Worm (Caenorhabditis elegans) whole organism, L4 larva: ENCODE data around the gene M04G7.2.

Experiments used
- dmd-8 ChIP-seq: fragments of 200-800 bp; sonication (Bioruptor generic); IDR thresholded peaks from 2 replicates; pipeline ENCODE4 v1.3.6; 2022; ENCODE audit warnings: missing genetic modification characterization, missing compliant biosample characterization
- fkh-10 ChIP-seq: fragments of 150-350 bp; optimal IDR thresholded peaks from 2 replicates; lab custom pipeline; 2014; ENCODE audit warnings: missing biosample characterization, missing genetic modification reagents, missing genetic modification characterization
- lin-15B ChIP-seq: fragments of 150-350 bp; sonication (generic microtip); optimal IDR thresholded peaks from 3 replicates; lab custom pipeline; 2014; ENCODE audit warnings: missing biosample characterization, missing genetic modification characterization
- nhr-77 ChIP-seq: fragments of 150-350 bp; optimal IDR thresholded peaks from 2 replicates; lab custom pipeline; 2014; ENCODE audit warnings: missing biosample characterization, missing genetic modification characterization
- spr-1 ChIP-seq: sonication (generic microtip); optimal IDR thresholded peaks from 2 replicates; lab custom pipeline; 2016; ENCODE audit warnings: mild to moderate bottlenecking, missing genetic modification characterization, missing compliant biosample characterization

DNA sequence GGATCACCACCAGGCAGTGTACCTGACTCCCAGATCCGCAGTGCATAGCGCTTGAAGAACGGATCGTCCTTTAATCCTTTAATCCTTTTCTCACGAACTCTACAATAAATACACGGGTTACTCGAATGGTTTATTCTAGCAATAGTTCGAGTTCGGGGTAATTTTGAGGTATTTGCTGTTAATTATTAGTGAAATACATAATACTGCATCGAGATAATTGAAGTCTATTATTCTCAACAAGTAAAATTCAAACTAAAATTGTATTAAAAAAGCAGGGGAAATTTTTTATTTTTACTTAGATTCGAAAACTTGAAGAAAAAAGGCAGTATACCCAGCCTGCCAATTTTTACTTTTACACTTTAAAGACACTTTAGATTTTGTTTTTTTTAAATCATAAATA lies 50.9 kb downstream of the M04G7.2 start, which contains the start of gene kgb-1:
- TF ChIP-seq lin-15B (tag; lab: Kevin White, UChicago) (no peak), dmd-8 (no peak), nhr-77 (tag; lab: Kevin White, UChicago) (no peak), fkh-10 (no peak), spr-1 (no peak)
